Fruit fly (Drosophila melanogaster) S2 (cell line): ENCODE measurements around the gene poe.

Experiments used
- CG8478 ChIP-seq: fragments of >200 bp; optimal IDR thresholded peaks from 2 replicates; lab custom pipeline; 2018
- CTCF ChIP-seq, 2 experiments: fragments of >200 bp; optimal IDR thresholded peaks; 2 replicates each; lab custom pipeline; 2018

dm6 chr2L:8094058-8094825 lies 22.8 kb upstream of the poe start:
- TF ChIP-seq CG8478 (lab: Kevin White, UChicago) (no peak), CTCF (optimal IDR thresholded peaks at IDR 0.05; lab: Kevin White, UChicago) (no peak)
